Worm (Caenorhabditis elegans): ENCODE data around the gene Y75D11A.6.

The Y75D11A.6 gene

ce11 chrX:1718479-1718878, 29.9 kb downstream of the Y75D11A.6 start, which contains the start of gene fbxa-53:
TSS of gene fbxa-53 (minus strand) at chrX:1718579.
- TF ChIP-seq nhr-10 (tag; optimal IDR thresholded peaks at IDR 0.05) = no peak
- no peak for TF ChIP-seq snpc-4 (tag; optimal IDR thresholded peaks at IDR 0.05)
- TF ChIP-seq blmp-1 (tag; optimal IDR thresholded peaks at IDR 0.05; ENCODE audit: insufficient read depth) = no peak
- no peak for TF ChIP-seq nhr-12 (tag; optimal IDR thresholded peaks at IDR 0.05)
- TF ChIP-seq nhr-11 (tag; optimal IDR thresholded peaks at IDR 0.05) = no peak
- no peak for TF ChIP-seq nhr-129 (tag; optimal IDR thresholded peaks at IDR 0.05)
- no peak for TF ChIP-seq ZK546.5 (tag; optimal IDR thresholded peaks at IDR 0.05)
- TF ChIP-seq mab-5 (tag; optimal IDR thresholded peaks at IDR 0.05) = no peak
- TF ChIP-seq unc-39 (tag; optimal IDR thresholded peaks at IDR 0.05) = no peak
- no peak for TF ChIP-seq egl-27 (tag; optimal IDR thresholded peaks at IDR 0.05)
- TF ChIP-seq unc-62 (GFP tag; optimal IDR thresholded peaks at IDR 0.05) = no peak
- TF ChIP-seq C34F6.9 (tag; optimal IDR thresholded peaks at IDR 0.05) = no peak
- no peak for TF ChIP-seq lin-13 (GFP tag; optimal IDR thresholded peaks at IDR 0.05)
- TF ChIP-seq sem-4 (tag; optimal IDR thresholded peaks at IDR 0.05) = no peak
- TF ChIP-seq skn-1 (tag; optimal IDR thresholded peaks at IDR 0.05) = no peak
- no peak for TF ChIP-seq nhr-25 (tag; optimal IDR thresholded peaks at IDR 0.05)
- TF ChIP-seq aly-2 (tag; optimal IDR thresholded peaks at IDR 0.05) = no peak

ce11 chrX:1712538-1712937, 35.8 kb downstream of the Y75D11A.6 start, which contains the start of gene fbxa-52:
TSS of gene fbxa-52 (minus strand) at chrX:1712638.
- TF ChIP-seq lin-11 (tag; optimal IDR thresholded peaks at IDR 0.05) = no peak

- no peak for TF ChIP-seq ceh-82 (tag; optimal IDR thresholded peaks at IDR 0.05)
- no peak for TF ChIP-seq peb-1 (tag; optimal IDR thresholded peaks at IDR 0.05)
- TF ChIP-seq ztf-4 (tag; optimal IDR thresholded peaks at IDR 0.05) = no peak
- no peak for TF ChIP-seq skn-1 (tag; optimal IDR thresholded peaks at IDR 0.05)
- no peak for TF ChIP-seq ZK546.5 (tag; optimal IDR thresholded peaks at IDR 0.05)
- TF ChIP-seq ama-1 (optimal IDR thresholded peaks at IDR 0.05) = no peak
- no peak for TF ChIP-seq sma-9 (GFP tag; optimal IDR thresholded peaks at IDR 0.05)
- TF ChIP-seq sma-9 (tag; optimal IDR thresholded peaks at IDR 0.05) = no peak
- no peak for TF ChIP-seq zag-1 (tag; optimal IDR thresholded peaks at IDR 0.05)
- no peak for TF ChIP-seq F13H6.1 (tag; optimal IDR thresholded peaks at IDR 0.05)
- no peak for TF ChIP-seq nhr-237 (tag; optimal IDR thresholded peaks at IDR 0.05)
- no peak for TF ChIP-seq unc-62 (GFP tag; optimal IDR thresholded peaks at IDR 0.05)
- TF ChIP-seq mdl-1 (tag; optimal IDR thresholded peaks at IDR 0.05) = no peak
- no peak for TF ChIP-seq fos-1 (tag; optimal IDR thresholded peaks at IDR 0.05)
Observed at ce11 chrX:1706538-1706937, 41.8 kb downstream of the Y75D11A.6 start, which contains the start of gene F07G6.5. TSS of gene F07G6.5 (minus strand) at chrX:1706638.

ce11 chrX:1703840-1704239, 44.5 kb downstream of the Y75D11A.6 start, which contains the start of gene C36C9.5:
TSS of gene C36C9.5 (minus strand) at chrX:1703940.
- TF ChIP-seq peb-1 (tag; optimal IDR thresholded peaks at IDR 0.05) = no peak

ce11 chrX:1703049-1703448, 45.3 kb downstream of the Y75D11A.6 start:
- TF ChIP-seq unc-39 (tag; optimal IDR thresholded peaks at IDR 0.05) (no peak), ama-1 (optimal IDR thresholded peaks at IDR 0.05) (no peak), mbf-1 (tag; optimal IDR thresholded peaks at IDR 0.05) (no peak), lin-11 (tag; optimal IDR thresholded peaks at IDR 0.05) (no peak), nhr-21 (tag; optimal IDR thresholded peaks at IDR 0.05) (no peak), sem-4 (tag; optimal IDR thresholded peaks at IDR 0.05) (no peak), egl-27 (tag; optimal IDR thresholded peaks at IDR 0.05) (no peak), Y55F3AM.14 (GFP tag; optimal IDR thresholded peaks at IDR 0.05) (no peak), unc-62 (GFP tag; optimal IDR thresholded peaks at IDR 0.05) (no peak), snpc-4 (tag; optimal IDR thresholded peaks at IDR 0.05) (no peak), gmeb-1 (tag; optimal IDR thresholded peaks at IDR 0.05) (no peak), dmd-4 (tag; optimal IDR thresholded peaks at IDR 0.05) (no peak), mdl-1 (tag; optimal IDR thresholded peaks at IDR 0.05) (no peak), nhr-237 (tag; optimal IDR thresholded peaks at IDR 0.05) (no peak), lin-13 (GFP tag; optimal IDR thresholded peaks at IDR 0.05) (no peak), nhr-11 (tag; optimal IDR thresholded peaks at IDR 0.05) (no peak), fos-1 (tag; optimal IDR thresholded peaks at IDR 0.05) (no peak)

- no peak for TF ChIP-seq ceh-82 (tag; optimal IDR thresholded peaks at IDR 0.05)
- no peak for TF ChIP-seq ZK546.5 (tag; optimal IDR thresholded peaks at IDR 0.05)
- no peak for TF ChIP-seq lin-13 (GFP tag; optimal IDR thresholded peaks at IDR 0.05)
- no peak for TF ChIP-seq ztf-11 (tag; optimal IDR thresholded peaks at IDR 0.05)
- TF ChIP-seq ztf-1 (GFP tag; conservative IDR thresholded peaks at IDR 0.05) = no peak
- TF ChIP-seq elt-3 (tag; optimal IDR thresholded peaks at IDR 0.05) = no peak
- no peak for TF ChIP-seq fos-1 (tag; optimal IDR thresholded peaks at IDR 0.05)
- TF ChIP-seq nhr-12 (tag; optimal IDR thresholded peaks at IDR 0.05) = no peak
- no peak for TF ChIP-seq mbf-1 (tag; optimal IDR thresholded peaks at IDR 0.05)
- TF ChIP-seq dmd-4 (tag; optimal IDR thresholded peaks at IDR 0.05) = no peak
- no peak for TF ChIP-seq ceh-16 (tag; optimal IDR thresholded peaks at IDR 0.05)
- no peak for TF ChIP-seq nhr-11 (tag; optimal IDR thresholded peaks at IDR 0.05)
- no peak for TF ChIP-seq mab-5 (tag; optimal IDR thresholded peaks at IDR 0.05)
Observed at ce11 chrX:1698476-1698875, 49.9 kb downstream of the Y75D11A.6 start.
